Worm (Caenorhabditis elegans) whole organism, L2 larva: ENCODE data around the gene T24H7.9.

Source experiments
- F13H6.1 ChIP-seq: sonication (generic microtip); optimal IDR thresholded peaks from 2 replicates; lab custom pipeline; 2016; ENCODE audit warnings: missing genetic modification characterization, missing compliant biosample characterization
- R02D3.7 ChIP-seq: fragments of 150-350 bp; optimal IDR thresholded peaks from 2 replicates; lab custom pipeline; 2014; ENCODE audit warnings: missing biosample characterization, missing genetic modification characterization
- alr-1 ChIP-seq: fragments of 150-350 bp; optimal IDR thresholded peaks from 2 replicates; lab custom pipeline; 2014; ENCODE audit warnings: missing biosample characterization, missing genetic modification characterization
- aly-2 ChIP-seq: fragments of 150-350 bp; optimal IDR thresholded peaks from 2 replicates; lab custom pipeline; 2014; ENCODE audit warnings: missing biosample characterization, missing genetic modification characterization
- ama-1 ChIP-seq: fragments of 150-350 bp; optimal IDR thresholded peaks from 2 replicates; lab custom pipeline; 2018; ENCODE audit warnings: inconsistent platforms
- blmp-1 ChIP-seq: sonication (generic microtip); optimal IDR thresholded peaks from 2 replicates; lab custom pipeline; 2017; ENCODE audit warnings: missing genetic modification characterization, mild to moderate bottlenecking, missing compliant biosample characterization, antibody characterized with exemption, moderate library complexity; ENCODE audit not compliant: insufficient read depth
- ceh-16 ChIP-seq: fragments of 150-350 bp; optimal IDR thresholded peaks from 2 replicates; lab custom pipeline; 2014; ENCODE audit warnings: missing biosample characterization, missing genetic modification characterization
- ceh-82 ChIP-seq: fragments of 150-350 bp; optimal IDR thresholded peaks from 2 replicates; lab custom pipeline; 2014; ENCODE audit warnings: missing biosample characterization, missing genetic modification characterization
- crh-2 ChIP-seq: sonication (generic microtip); optimal IDR thresholded peaks from 2 replicates; lab custom pipeline; 2017; ENCODE audit warnings: missing biosample characterization, missing genetic modification characterization
- egl-27 ChIP-seq: sonication (generic microtip); optimal IDR thresholded peaks from 3 replicates; lab custom pipeline; 2017; ENCODE audit warnings: missing biosample characterization, missing genetic modification reagents, missing genetic modification characterization
- elt-1 ChIP-seq: fragments of 150-350 bp; optimal IDR thresholded peaks from 2 replicates; lab custom pipeline; 2014; ENCODE audit warnings: missing biosample characterization, missing genetic modification characterization
- elt-3 ChIP-seq: sonication (generic microtip); optimal IDR thresholded peaks from 2 replicates; lab custom pipeline; 2017; ENCODE audit warnings: missing biosample characterization, missing genetic modification characterization
- fos-1 ChIP-seq: fragments of 150-350 bp; optimal IDR thresholded peaks from 2 replicates; lab custom pipeline; 2014; ENCODE audit warnings: missing biosample characterization, missing genetic modification characterization
- gmeb-1 ChIP-seq: fragments of 150-350 bp; optimal IDR thresholded peaks from 2 replicates; lab custom pipeline; 2014; ENCODE audit warnings: missing biosample characterization, missing genetic modification characterization
- lin-13 ChIP-seq: fragments of 150-350 bp; optimal IDR thresholded peaks from 2 replicates; lab custom pipeline; 2014; ENCODE audit warnings: missing biosample characterization, missing genetic modification reagents, missing genetic modification characterization
- lin-39 ChIP-seq: fragments of 150-350 bp; optimal IDR thresholded peaks from 2 replicates; lab custom pipeline; 2014; ENCODE audit warnings: missing biosample characterization, missing genetic modification reagents, missing genetic modification characterization
- mab-5 ChIP-seq: fragments of 150-350 bp; optimal IDR thresholded peaks from 2 replicates; lab custom pipeline; 2014; ENCODE audit warnings: missing biosample characterization, missing genetic modification characterization
- mdl-1 ChIP-seq, 2 experiments: fragments of 150-350 bp in 1 of 2; sonication (generic microtip) in 1 of 2; optimal IDR thresholded peaks; 2 replicates each; lab custom pipeline; 2017; ENCODE audit warnings: missing biosample characterization in 2 of 2, missing genetic modification characterization in 2 of 2
- nhr-10 ChIP-seq: sonication (generic microtip); optimal IDR thresholded peaks from 2 replicates; lab custom pipeline; 2017; ENCODE audit warnings: missing biosample characterization, missing genetic modification characterization
- nhr-11 ChIP-seq: fragments of 150-350 bp; optimal IDR thresholded peaks from 2 replicates; lab custom pipeline; 2014; ENCODE audit warnings: missing biosample characterization, missing genetic modification characterization
- nhr-12 ChIP-seq: fragments of 150-350 bp; optimal IDR thresholded peaks from 2 replicates; lab custom pipeline; 2014; ENCODE audit warnings: missing biosample characterization, missing genetic modification characterization
- nhr-129 ChIP-seq: fragments of 150-350 bp; optimal IDR thresholded peaks from 2 replicates; lab custom pipeline; 2014; ENCODE audit warnings: missing biosample characterization, missing genetic modification characterization
- nhr-21 ChIP-seq: fragments of 150-350 bp; optimal IDR thresholded peaks from 2 replicates; lab custom pipeline; 2014; ENCODE audit warnings: missing biosample characterization, missing genetic modification characterization
- nhr-23 ChIP-seq: fragments of 150-350 bp; optimal IDR thresholded peaks from 2 replicates; lab custom pipeline; 2014; ENCODE audit warnings: missing biosample characterization, missing genetic modification reagents, missing genetic modification characterization
- nhr-237 ChIP-seq: fragments of 150-350 bp; optimal IDR thresholded peaks from 2 replicates; lab custom pipeline; 2014; ENCODE audit warnings: missing biosample characterization, missing genetic modification characterization
- nhr-77 ChIP-seq: fragments of 150-350 bp; optimal IDR thresholded peaks from 2 replicates; lab custom pipeline; 2014; ENCODE audit warnings: missing biosample characterization, missing genetic modification characterization
- peb-1 ChIP-seq: fragments of 150-350 bp; optimal IDR thresholded peaks from 2 replicates; lab custom pipeline; 2014; ENCODE audit warnings: missing biosample characterization, missing genetic modification characterization
- sem-4 ChIP-seq: fragments of 150-350 bp; optimal IDR thresholded peaks from 2 replicates; lab custom pipeline; 2014; ENCODE audit warnings: missing biosample characterization, missing genetic modification reagents, missing genetic modification characterization
- sma-3 ChIP-seq: sonication (generic microtip); optimal IDR thresholded peaks from 2 replicates; lab custom pipeline; 2016; ENCODE audit warnings: missing genetic modification reagents, missing genetic modification characterization, missing compliant biosample characterization
- sma-9 ChIP-seq, 2 experiments: fragments of 150-350 bp in 1 of 2; sonication (generic microtip) in 1 of 2; optimal IDR thresholded peaks; 2 replicates each; lab custom pipeline; 2014 to 2016; ENCODE audit warnings: missing genetic modification characterization in 2 of 2, mild to moderate bottlenecking in 1 of 2, missing biosample characterization in 1 of 2, missing compliant biosample characterization in 1 of 2, missing genetic modification reagents in 1 of 2, moderate library complexity in 1 of 2
- unc-39 ChIP-seq: fragments of 150-350 bp; optimal IDR thresholded peaks from 2 replicates; lab custom pipeline; 2014; ENCODE audit warnings: missing biosample characterization, missing genetic modification characterization
- unc-55 ChIP-seq: fragments of 150-350 bp; sonication (generic microtip); optimal IDR thresholded peaks from 3 replicates; lab custom pipeline; 2014; ENCODE audit warnings: missing biosample characterization, missing genetic modification reagents, missing genetic modification characterization
- unc-62 ChIP-seq: fragments of 150-350 bp; optimal IDR thresholded peaks from 2 replicates; lab custom pipeline; 2014; ENCODE audit warnings: missing biosample characterization, missing genetic modification reagents, missing genetic modification characterization
- zag-1 ChIP-seq: fragments of 150-350 bp; optimal IDR thresholded peaks from 2 replicates; lab custom pipeline; 2014; ENCODE audit warnings: missing biosample characterization, missing genetic modification characterization

T24H7.9 gene

ce11 chrII:6248029-6248428, 12.7 kb upstream of the T24H7.9 start:
- TF ChIP-seq peb-1 (tag; lab: Kevin White, UChicago) = no peak
- no peak for TF ChIP-seq lin-39
- no peak for TF ChIP-seq ama-1 (lab: Kevin White, UChicago)
- no peak for TF ChIP-seq unc-39 (tag; lab: Kevin White, UChicago)
- TF ChIP-seq elt-1 (tag; lab: Kevin White, UChicago) = no peak
- TF ChIP-seq nhr-129 = no peak
- no peak for TF ChIP-seq nhr-77 (tag; lab: Kevin White, UChicago)
- TF ChIP-seq nhr-237 (tag; lab: Kevin White, UChicago) = no peak
- TF ChIP-seq egl-27 = no peak
- TF ChIP-seq F13H6.1 (tag; lab: Kevin White, UChicago) = no peak
- no peak for TF ChIP-seq zag-1 (tag; lab: Kevin White, UChicago)

ce11 chrII:6247011-6247410, 11.7 kb upstream of the T24H7.9 start, which contains the start of gene T24H7.2:
T24H7.2 (plus strand) TSS chrII:6247311.
- no peak for TF ChIP-seq lin-13
- TF ChIP-seq ceh-16 (tag; lab: Kevin White, UChicago) = no peak
- TF ChIP-seq peb-1 (tag; lab: Kevin White, UChicago) = no peak
- no peak for TF ChIP-seq nhr-10
- TF ChIP-seq sem-4 (tag; lab: Kevin White, UChicago) = no peak
- no peak for TF ChIP-seq crh-2
- TF ChIP-seq nhr-77 (tag; lab: Kevin White, UChicago) = no peak
- TF ChIP-seq zag-1 (tag; lab: Kevin White, UChicago) = no peak
- TF ChIP-seq lin-39 = no peak
- no peak for TF ChIP-seq nhr-237 (tag; lab: Kevin White, UChicago)
- no peak for TF ChIP-seq alr-1 (tag; lab: Kevin White, UChicago)
- no peak for TF ChIP-seq F13H6.1 (tag; lab: Kevin White, UChicago)
- TF ChIP-seq gmeb-1 (tag; lab: Kevin White, UChicago) = no peak
- no peak for TF ChIP-seq elt-3 (tag; lab: Kevin White, UChicago)
- no peak for TF ChIP-seq sma-3 (GFP tag; lab: Kevin White, UChicago)
- TF ChIP-seq aly-2 (tag; lab: Kevin White, UChicago) = no peak
- TF ChIP-seq unc-62 = no peak
- TF ChIP-seq blmp-1 (tag; lab: Kevin White, UChicago) = no peak
- no peak for TF ChIP-seq fos-1 (tag; lab: Kevin White, UChicago)
- no peak for TF ChIP-seq sma-9 (GFP tag; optimal IDR thresholded peaks at IDR 0.05; lab: Kevin White, UChicago)
- TF ChIP-seq sma-9 (tag; optimal IDR thresholded peaks at IDR 0.05; lab: Kevin White, UChicago) = no peak
- TF ChIP-seq, all 48 proteins: peak for 0

- TF ChIP-seq blmp-1 (tag; lab: Kevin White, UChicago) (no peak), ceh-82 (no peak), nhr-21 (tag; lab: Kevin White, UChicago) (no peak), sma-3 (GFP tag; lab: Kevin White, UChicago) (no peak), elt-1 (tag; lab: Kevin White, UChicago) (no peak), ceh-16 (tag; lab: Kevin White, UChicago) (no peak), zag-1 (tag; lab: Kevin White, UChicago) (no peak), unc-55 (GFP tag; lab: Kevin White, UChicago) (no peak), sem-4 (tag; lab: Kevin White, UChicago) (no peak), unc-62 (no peak), alr-1 (tag; lab: Kevin White, UChicago) (no peak), nhr-11 (no peak), R02D3.7 (tag; lab: Kevin White, UChicago) (no peak), nhr-23 (tag; lab: Kevin White, UChicago) (no peak), mdl-1 (tag; optimal IDR thresholded peaks at IDR 0.05; lab: Kevin White, UChicago) (no peak), gmeb-1 (tag; lab: Kevin White, UChicago) (no peak), peb-1 (tag; lab: Kevin White, UChicago) (no peak), nhr-12 (tag; lab: Kevin White, UChicago) (no peak), nhr-129 (no peak), nhr-77 (tag; lab: Kevin White, UChicago) (no peak)
- TF ChIP-seq, all 48 proteins: peak for 0
Measured at ce11 chrII:6246054-6246453, 10.7 kb upstream of the T24H7.9 start, which contains the start of gene lelo-1. lelo-1 (plus strand) TSS chrII:6246354.

ce11 chrII:6245199-6245702, 9.9 kb upstream of the T24H7.9 start, which contains the start of gene blos-4:
blos-4 (plus strand) TSS chrII:6245249.
- TF ChIP-seq fos-1 (tag; lab: Kevin White, UChicago) (no peak), sma-3 (GFP tag; lab: Kevin White, UChicago) (no peak), ceh-16 (tag; lab: Kevin White, UChicago) (no peak), mab-5 (tag; lab: Kevin White, UChicago) (no peak), gmeb-1 (tag; lab: Kevin White, UChicago) (peak; percentile 50), F13H6.1 (tag; lab: Kevin White, UChicago) (no peak), aly-2 (tag; lab: Kevin White, UChicago) (no peak)
